Fruit fly (Drosophila melanogaster): ENCODE results near the gene r.
A peak's percentile ranks its signal among the peaks of the same experiment; 100 is the strongest.

Gene r

DNA sequence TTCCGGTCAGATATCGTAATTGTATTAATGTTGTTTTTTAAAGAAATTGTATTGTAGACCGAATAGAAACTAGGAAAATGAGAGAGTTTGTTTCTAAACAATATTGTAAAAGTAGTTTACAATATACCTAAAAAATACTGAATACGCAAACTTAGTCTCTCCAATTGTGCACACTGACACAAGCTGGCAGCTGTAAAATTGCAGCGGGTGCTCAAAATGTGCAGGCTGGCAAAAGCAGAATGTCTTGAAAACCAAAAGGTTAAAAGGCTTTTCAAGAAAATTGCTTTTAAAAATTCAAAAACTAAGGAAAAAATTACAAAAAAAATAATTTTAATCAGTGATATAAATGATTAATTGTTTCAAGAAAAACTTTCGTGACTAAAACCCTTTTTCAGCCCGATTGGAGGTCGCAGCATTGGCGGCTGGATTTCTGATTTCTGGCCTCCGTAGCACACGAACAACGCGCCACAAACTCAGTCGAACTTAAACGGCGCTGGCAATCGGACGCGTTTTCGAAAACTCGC lies 40.6 kb downstream of the r start, which contains the start of gene CG4678:
Gene CG4678, plus strand, starts transcription at position 474 of the 524 bp plus-strand sequence.
- no peak for TF ChIP-seq noc (tag; optimal IDR thresholded peaks at IDR 0.05)

DNA sequence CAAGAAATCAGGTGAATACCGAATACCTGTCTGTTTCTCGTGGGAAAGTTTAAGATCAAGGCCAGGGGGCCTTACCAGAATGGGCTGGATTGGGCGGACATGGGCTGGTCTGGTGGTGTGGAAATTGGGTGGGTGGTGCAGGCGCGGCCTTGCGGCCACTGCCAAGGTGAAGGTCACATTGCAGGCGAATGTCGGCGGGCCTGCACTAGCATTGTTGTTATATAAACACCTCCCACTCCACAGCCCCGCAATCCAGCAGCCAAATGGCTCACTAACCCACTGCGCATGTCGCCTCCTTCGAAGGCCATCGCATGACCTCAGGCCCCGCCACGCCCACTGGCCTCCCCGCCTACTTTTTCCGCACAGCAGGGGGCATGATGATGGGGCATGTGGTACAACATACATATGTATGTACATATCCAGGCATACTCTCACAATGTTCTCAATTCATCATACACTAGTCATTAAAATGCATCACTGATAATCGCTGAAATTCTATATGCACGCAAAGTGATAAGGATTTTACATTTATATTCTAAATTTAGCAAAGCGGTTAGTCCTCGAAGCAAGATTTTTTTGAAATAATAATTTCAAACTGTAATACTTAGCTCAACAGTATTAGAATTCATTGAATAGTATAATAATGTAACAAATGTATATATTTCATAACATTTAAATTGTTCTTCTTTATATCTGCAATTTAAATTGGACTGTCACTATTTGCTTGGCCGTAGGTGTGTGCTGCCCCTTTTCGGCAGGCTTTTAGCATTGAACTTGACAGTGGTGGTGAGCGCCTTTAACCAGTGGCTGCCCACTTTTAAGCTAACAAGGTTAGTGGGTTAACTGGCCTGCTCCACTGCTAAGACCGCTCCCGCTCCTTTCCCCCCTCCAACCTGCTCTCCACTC lies 41.7 kb downstream of the r start:
- TF ChIP-seq noc (tag; optimal IDR thresholded peaks at IDR 0.05): no peak

dm6 chrX:16697882-16698571 lies 42.9 kb downstream of the r start:
- TF ChIP-seq noc (tag; optimal IDR thresholded peaks at IDR 0.05): no peak

DNA sequence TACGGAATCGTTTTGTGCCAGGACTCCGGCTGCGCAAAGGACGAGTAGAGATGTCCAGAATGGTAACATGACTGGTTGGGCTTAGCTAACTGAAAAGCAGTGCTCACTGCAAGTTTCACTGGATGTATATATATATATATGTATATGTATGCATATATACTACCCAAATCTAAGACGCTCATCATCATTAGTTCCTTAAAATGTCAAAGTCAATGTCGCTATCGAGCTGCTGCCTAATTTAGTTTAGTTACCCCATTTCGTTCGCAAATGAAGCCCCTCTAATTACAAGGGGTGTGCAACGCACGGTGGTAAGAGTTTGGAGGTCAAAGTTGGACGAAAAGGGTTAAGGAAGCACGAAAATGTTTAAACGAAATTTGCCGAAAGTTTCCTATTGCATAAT lies 44.9 kb downstream of the r start, which contains the start of gene CG9676:
Gene CG9676, minus strand, starts transcription at position 101 of the 400 bp plus-strand sequence.
- TF ChIP-seq noc (tag; optimal IDR thresholded peaks at IDR 0.05): no peak

dm6 chrX:16701941-16702340 lies 46.8 kb downstream of the r start, which contains the start of gene sphe:
sphe (minus strand) TSS chrX:16701972.
- peak; percentile 8 for TF ChIP-seq noc (tag; optimal IDR thresholded peaks at IDR 0.05)

DNA sequence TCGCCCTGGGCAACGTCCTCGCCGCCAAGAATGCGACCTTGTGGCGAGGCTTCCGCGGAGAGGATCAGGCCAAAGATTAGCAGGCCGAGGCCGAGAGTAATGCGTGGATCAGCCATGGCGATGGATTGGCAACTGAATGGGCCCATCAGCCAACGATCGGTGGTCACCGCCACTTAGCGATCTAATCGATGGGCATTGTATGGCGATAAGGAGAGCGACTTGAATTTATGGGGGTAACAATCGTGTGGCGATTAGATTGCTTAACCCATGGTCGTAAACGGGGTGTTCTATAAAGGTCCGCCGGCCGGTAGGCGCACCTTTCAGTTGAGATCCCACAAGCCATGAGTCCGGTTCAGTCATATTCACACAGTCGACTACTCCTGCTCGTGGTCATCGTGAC lies 48.6 kb downstream of the r start, which contains the start of the genes CG9673 and CG4653:
Gene CG9673, minus strand, starts transcription at position 138 of the 400 bp plus-strand sequence.
Gene CG4653, plus strand, starts transcription at position 335 of the 400 bp plus-strand sequence.
- peak; percentile 7 for TF ChIP-seq noc (tag; optimal IDR thresholded peaks at IDR 0.05)

dm6 chrX:16706774-16707173 lies 51.6 kb downstream of the r start, which contains the start of gene CG9672:
CG9672 (minus strand) TSS chrX:16706874.
- TF ChIP-seq noc (tag; optimal IDR thresholded peaks at IDR 0.05): no peak

DNA sequence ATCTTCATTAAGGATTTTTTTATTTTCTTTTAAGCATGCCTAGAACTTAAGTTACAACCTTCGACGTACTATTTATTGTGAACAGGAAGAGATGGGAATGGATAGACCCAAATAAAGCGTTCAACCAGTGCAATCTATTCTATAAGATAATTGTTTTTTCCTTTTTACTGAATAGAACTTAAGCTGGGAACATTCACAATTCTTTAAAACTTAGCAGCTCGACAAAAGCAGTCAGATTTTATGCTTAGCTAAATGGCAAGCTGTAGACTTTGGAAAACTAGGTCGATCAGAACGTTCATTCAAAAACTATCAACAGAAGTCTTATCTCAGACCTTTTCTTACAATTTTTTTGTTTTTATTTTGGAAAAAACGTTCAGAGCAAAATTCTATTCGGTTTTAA lies 55.8 kb downstream of the r start, which contains the start of gene CG13008:
Gene CG13008, plus strand, starts transcription at position 301 of the 400 bp plus-strand sequence.
- no peak for TF ChIP-seq noc (tag; optimal IDR thresholded peaks at IDR 0.05)

DNA sequence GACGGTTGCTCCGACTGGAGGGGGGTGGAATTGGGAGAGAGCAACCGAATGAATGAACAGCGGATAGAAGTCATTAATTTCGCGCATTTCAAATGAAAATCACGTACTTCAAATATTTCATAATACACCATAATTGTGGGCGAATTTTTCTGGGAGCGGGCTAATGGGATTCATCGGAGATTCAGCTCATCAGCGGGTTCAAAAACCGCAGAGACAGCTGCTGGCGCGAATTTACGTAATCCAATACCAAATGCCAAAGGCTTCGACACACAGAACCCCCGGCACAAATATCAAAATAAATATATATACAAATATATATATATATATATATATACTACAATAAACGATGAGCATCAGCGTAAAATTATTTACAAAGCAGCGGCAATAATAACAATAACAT lies 61.5 kb downstream of the r start:
- TF ChIP-seq noc (tag; optimal IDR thresholded peaks at IDR 0.05): no peak
